Fruit fly (Drosophila melanogaster): ENCODE results near the gene CG2211.

CG2211 gene

DNA sequence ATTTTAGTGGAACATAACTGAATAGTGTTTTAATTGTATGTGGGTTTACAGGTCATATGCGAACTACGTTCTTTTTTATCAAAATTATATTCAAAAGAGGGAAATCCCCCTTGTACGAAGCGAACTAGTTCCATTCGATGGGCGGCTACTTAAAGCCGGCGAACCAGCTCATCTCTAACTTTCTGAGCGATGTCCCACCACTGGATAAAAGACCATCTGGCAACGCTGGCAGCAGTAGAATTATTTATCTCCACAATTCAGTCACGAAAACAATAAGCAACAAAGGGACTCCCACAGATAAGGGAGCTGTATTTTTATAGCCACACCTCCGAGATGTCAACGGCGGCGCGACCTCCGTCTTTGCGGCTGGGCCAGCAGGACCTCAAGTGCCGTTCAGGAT lies 39.5 kb downstream of the CG2211 start, which contains the start of gene Rabex-5 (continued):
- TF ChIP-seq CG12236 (GFP tag; optimal IDR thresholded peaks at IDR 0.05): no peak
- TF ChIP-seq Eip74EF (GFP tag; optimal IDR thresholded peaks at IDR 0.05): no peak
- TF ChIP-seq h (optimal IDR thresholded peaks at IDR 0.05): no peak
- TF ChIP-seq H15 (GFP tag; IDR thresholded peaks at IDR 0.05): 0 out of 3 replicates have a peak, but pooled peaks have one; percentile 18
- TF ChIP-seq hkb (optimal IDR thresholded peaks at IDR 0.05): no peak
- no peak for TF ChIP-seq hkb (GFP tag; IDR thresholded peaks at IDR 0.05)
- no peak for TF ChIP-seq pb (GFP tag; optimal IDR thresholded peaks at IDR 0.05)
- TF ChIP-seq tna (GFP tag; IDR thresholded peaks at IDR 0.05; ENCODE audit: partially characterized antibody): peak; percentile 74
- TF ChIP-seq CG6254 (GFP tag; optimal IDR thresholded peaks at IDR 0.05): no peak
- peak; percentile 49 for TF ChIP-seq Max (GFP tag; optimal IDR thresholded peaks at IDR 0.05)
- no peak for TF ChIP-seq CG11696 (GFP tag; IDR thresholded peaks at IDR 0.05)
- peak; percentile 45 for TF ChIP-seq CG7987 (GFP tag; optimal IDR thresholded peaks at IDR 0.05)
- TF ChIP-seq zfh1 (GFP tag; IDR thresholded peaks at IDR 0.05): peak; percentile 55; the same call in 1 of the 3 replicates
- TF ChIP-seq Lhr (GFP tag; optimal IDR thresholded peaks at IDR 0.05): peak; percentile 94
- no peak for TF ChIP-seq kah (GFP tag; optimal IDR thresholded peaks at IDR 0.05)
- no peak for TF ChIP-seq eve (GFP tag; optimal IDR thresholded peaks at IDR 0.05)
- no peak for TF ChIP-seq CG17359 (tag; optimal IDR thresholded peaks at IDR 0.05)
- TF ChIP-seq CG16779 (GFP tag; IDR thresholded peaks at IDR 0.05): no peak
- TF ChIP-seq pfk (GFP tag; optimal IDR thresholded peaks at IDR 0.05): no peak
- TF ChIP-seq CG7928 (GFP tag; optimal IDR thresholded peaks at IDR 0.05): no peak
- TF ChIP-seq CG34224 (GFP tag; IDR thresholded peaks at IDR 0.05; ENCODE audit: partially characterized antibody): peak; percentile 78
- TF ChIP-seq dmrt11E (tag; optimal IDR thresholded peaks at IDR 0.05): no peak
- no peak for TF ChIP-seq CG8478 (optimal IDR thresholded peaks at IDR 0.05)
- no peak for TF ChIP-seq yki (optimal IDR thresholded peaks at IDR 0.05)
- peak; percentile 62 for TF ChIP-seq Xbp1 (GFP tag; optimal IDR thresholded peaks at IDR 0.05)
- no peak; the same call in 1 of the 2 replicates for TF ChIP-seq chm (GFP tag; IDR thresholded peaks at IDR 0.05)
- TF ChIP-seq CG2120 (GFP tag; optimal IDR thresholded peaks at IDR 0.05): peak; percentile 77
- TF ChIP-seq otp (GFP tag; IDR thresholded peaks at IDR 0.05): no peak
- TF ChIP-seq nau (GFP tag; optimal IDR thresholded peaks at IDR 0.05): no peak
- TF ChIP-seq CG17568 (GFP tag; optimal IDR thresholded peaks at IDR 0.05): no peak
- no peak for TF ChIP-seq usp (GFP tag; optimal IDR thresholded peaks at IDR 0.05)
- no peak for TF ChIP-seq CG18599 (GFP tag; optimal IDR thresholded peaks at IDR 0.05)
- no peak for TF ChIP-seq exex (tag; optimal IDR thresholded peaks at IDR 0.05)
- no peak for TF ChIP-seq CG15011 (GFP tag; optimal IDR thresholded peaks at IDR 0.05)
- no peak for TF ChIP-seq klu (GFP tag; IDR thresholded peaks at IDR 0.05)
- TF ChIP-seq nerfin-2 (GFP tag; IDR thresholded peaks at IDR 0.05; ENCODE audit: partially characterized antibody): peak; percentile 68
- peak; percentile 78 for TF ChIP-seq HmgZ (tag; optimal IDR thresholded peaks at IDR 0.05)
- no peak for TF ChIP-seq gt (GFP tag; IDR thresholded peaks at IDR 0.05)
- TF ChIP-seq ftz-f1 (GFP tag; optimal IDR thresholded peaks at IDR 0.05): peak; percentile 0
- TF ChIP-seq CG11504 (tag; optimal IDR thresholded peaks at IDR 0.05): no peak
- TF ChIP-seq CG6175 (GFP tag; IDR thresholded peaks at IDR 0.05): no peak
- peak; percentile 71; the same call in 2 of the 3 replicates for TF ChIP-seq hb (GFP tag; IDR thresholded peaks at IDR 0.05; ENCODE audit: partially characterized antibody)
- TF ChIP-seq tio (GFP tag; optimal IDR thresholded peaks at IDR 0.05): no peak
- TF ChIP-seq CG10462 (GFP tag; optimal IDR thresholded peaks at IDR 0.05): no peak
- TF ChIP-seq scrt (GFP tag; optimal IDR thresholded peaks at IDR 0.05): no peak
- TF ChIP-seq CG11723 (GFP tag; optimal IDR thresholded peaks at IDR 0.05): no peak
- TF ChIP-seq CG30431 (GFP tag; optimal IDR thresholded peaks at IDR 0.05): no peak
- no peak for TF ChIP-seq Six4 (GFP tag; optimal IDR thresholded peaks at IDR 0.05)
- TF ChIP-seq B-H2 (GFP tag; optimal IDR thresholded peaks at IDR 0.05): no peak
- TF ChIP-seq CG12942 (GFP tag; optimal IDR thresholded peaks at IDR 0.05): no peak
- peak; percentile 52 for TF ChIP-seq trem (tag; optimal IDR thresholded peaks at IDR 0.05)
- no peak for TF ChIP-seq aop (GFP tag; IDR thresholded peaks at IDR 0.05)

All from whole organism, embryonic.